Fruit fly (Drosophila melanogaster) whole organism, embryonic: Measurements from ENCODE around the gene msn.

Source experiments
- Awh ChIP-seq: fragments of 200-800 bp; sonication (Bioruptor generic); IDR thresholded peaks from 2 replicates; pipeline ENCODE4, ENCODE4 v1.3.6; 2022; ENCODE audit warnings: missing biosample characterization, missing genetic modification characterization
- CG10274 ChIP-seq: fragments of 200-800 bp; sonication (Bioruptor generic); optimal IDR thresholded peaks from 3 replicates; lab custom pipeline; 2017; ENCODE audit warnings: missing biosample characterization, mild to moderate bottlenecking, missing genetic modification characterization
- CG10321 ChIP-seq: fragments of 200-800 bp; sonication (Bioruptor generic); IDR thresholded peaks from 2 replicates; pipeline ENCODE4 v1.3.6; 2022; ENCODE audit warnings: missing biosample characterization, missing genetic modification characterization
- CG10959 ChIP-seq: fragments of 200-800 bp; sonication (Bioruptor generic); IDR thresholded peaks from 2 replicates; pipeline ENCODE4 v1.3.6; 2022; ENCODE audit warnings: missing biosample characterization, missing genetic modification characterization
- CG11504 ChIP-seq: fragments of 200-800 bp; sonication (Bioruptor generic); optimal IDR thresholded peaks from 3 replicates; lab custom pipeline; 2019; ENCODE audit warnings: missing biosample characterization, mild to moderate bottlenecking, missing genetic modification characterization, moderate library complexity
- CG12219 ChIP-seq: fragments of 200-800 bp; sonication (Bioruptor generic); optimal IDR thresholded peaks from 3 replicates; lab custom pipeline; 2018; ENCODE audit warnings: missing biosample characterization, mild to moderate bottlenecking, missing genetic modification characterization
- CG15011 ChIP-seq: fragments of 200-800 bp; sonication (Bioruptor generic); optimal IDR thresholded peaks from 3 replicates; lab custom pipeline; 2018; ENCODE audit warnings: missing biosample characterization, mild to moderate bottlenecking, missing genetic modification characterization
- CG2120 ChIP-seq: fragments of 200-800 bp; sonication (Bioruptor generic); optimal IDR thresholded peaks from 3 replicates; lab custom pipeline; 2016; ENCODE audit warnings: missing biosample characterization, missing genetic modification characterization
- CG32532 ChIP-seq: fragments of 200-800 bp; sonication (Bioruptor generic); IDR thresholded peaks from 2 replicates; pipeline ENCODE4 v1.3.6; 2022; ENCODE audit warnings: missing biosample characterization, missing genetic modification characterization
- CG3847 ChIP-seq: fragments of 200-800 bp; sonication (Bioruptor generic); IDR thresholded peaks from 2 replicates; pipeline ENCODE4 v1.3.6; 2022; ENCODE audit warnings: missing biosample characterization, missing genetic modification characterization
- CG4404 ChIP-seq: fragments of 200-800 bp; sonication (Bioruptor generic); IDR thresholded peaks from 2 replicates; pipeline ENCODE4 v1.3.6; 2022; ENCODE audit warnings: missing biosample characterization, missing genetic modification characterization
- CG7357 ChIP-seq: fragments of 200-800 bp; sonication (Bioruptor generic); IDR thresholded peaks from 3 replicates; pipeline ENCODE4 v1.3.6; 2022; ENCODE audit warnings: missing biosample characterization, missing genetic modification characterization
- CG8359 ChIP-seq: fragments of 200-800 bp; sonication (Bioruptor generic); optimal IDR thresholded peaks from 2 replicates; lab custom pipeline; 2017; ENCODE audit warnings: missing biosample characterization, mild to moderate bottlenecking, missing genetic modification characterization, borderline replicate concordance
- CG8924 ChIP-seq: fragments of 200-800 bp; optimal IDR thresholded peaks from 3 replicates; lab custom pipeline; 2019; ENCODE audit warnings: missing biosample characterization, mild to moderate bottlenecking, missing genetic modification characterization, moderate library complexity
- CG9797 ChIP-seq: fragments of 200-800 bp; sonication (Bioruptor generic); optimal IDR thresholded peaks from 3 replicates; lab custom pipeline; 2018; ENCODE audit warnings: missing biosample characterization, mild to moderate bottlenecking, missing genetic modification characterization
- Dad ChIP-seq: fragments of 200-800 bp; sonication (Bioruptor generic); optimal IDR thresholded peaks from 3 replicates; lab custom pipeline; 2016; ENCODE audit warnings: missing biosample characterization, missing genetic modification characterization
- HmgZ ChIP-seq: fragments of 200-800 bp; sonication (Bioruptor generic); optimal IDR thresholded peaks from 2 replicates; lab custom pipeline; 2018; ENCODE audit warnings: missing biosample characterization, mild to moderate bottlenecking, missing genetic modification characterization
- Hmx ChIP-seq: fragments of 200-800 bp; sonication (Bioruptor generic); optimal IDR thresholded peaks from 2 replicates; lab custom pipeline; 2016; ENCODE audit warnings: missing biosample characterization, missing genetic modification characterization
- Hsf ChIP-seq: fragments of 200-800 bp; sonication (Bioruptor generic); optimal IDR thresholded peaks from 3 replicates; lab custom pipeline; 2016; ENCODE audit warnings: missing biosample characterization, missing genetic modification characterization
- Nf-YB ChIP-seq: fragments of 200-800 bp; sonication (Bioruptor generic); optimal IDR thresholded peaks from 3 replicates; lab custom pipeline; 2019; ENCODE audit warnings: missing biosample characterization, mild to moderate bottlenecking, missing genetic modification characterization, moderate library complexity
- Sox100B ChIP-seq: fragments of 200-800 bp; sonication (Bioruptor generic); optimal IDR thresholded peaks from 3 replicates; lab custom pipeline; 2018; ENCODE audit warnings: missing biosample characterization, mild to moderate bottlenecking, missing genetic modification characterization
- Sry-β ChIP-seq: fragments of 200-800 bp; sonication (Bioruptor generic); optimal IDR thresholded peaks from 2 replicates; lab custom pipeline; 2018; ENCODE audit warnings: missing biosample characterization, mild to moderate bottlenecking, missing genetic modification characterization, moderate library complexity
- Taf1 ChIP-seq: fragments of 200-800 bp; sonication (Bioruptor generic); IDR thresholded peaks from 2 replicates; pipeline ENCODE4 v1.3.6; 2022; ENCODE audit warnings: missing biosample characterization, missing genetic modification characterization
- bbx ChIP-seq: fragments of 200-800 bp; sonication (Bioruptor generic); IDR thresholded peaks from 2 replicates; pipeline ENCODE4 v1.3.6; 2022; ENCODE audit warnings: missing biosample characterization, missing genetic modification characterization; ENCODE audit not compliant: partially characterized antibody
- bcd ChIP-seq: fragments of 200-800 bp; sonication (Bioruptor generic); optimal IDR thresholded peaks from 2 replicates; lab custom pipeline; 2017; ENCODE audit warnings: missing biosample characterization, mild to moderate bottlenecking, missing genetic modification characterization
- cas ChIP-seq: fragments of 200-800 bp; sonication (Bioruptor generic); IDR thresholded peaks from 2 replicates; pipeline ENCODE4 v1.3.6; 2022; ENCODE audit warnings: missing biosample characterization, missing genetic modification characterization
- corto ChIP-seq: fragments of 200-800 bp; sonication (Bioruptor generic); optimal IDR thresholded peaks from 2 replicates; lab custom pipeline; 2016; ENCODE audit warnings: missing biosample characterization, mild to moderate bottlenecking, missing genetic modification characterization, moderate library complexity
- dmrt99B ChIP-seq: fragments of 200-800 bp; sonication (Bioruptor generic); optimal IDR thresholded peaks from 2 replicates; lab custom pipeline; 2018; ENCODE audit warnings: missing biosample characterization, mild to moderate bottlenecking, missing genetic modification characterization, moderate library complexity
- ewg ChIP-seq: fragments of 200-800 bp; sonication (Bioruptor generic); optimal IDR thresholded peaks from 3 replicates; lab custom pipeline; 2017; ENCODE audit warnings: mild to moderate bottlenecking, missing biosample characterization, missing genetic modification reagents, missing genetic modification characterization
- h ChIP-seq: fragments of >200 bp; optimal IDR thresholded peaks from 2 replicates; lab custom pipeline; 2017
- hb ChIP-seq: fragments of 200-800 bp; sonication (Bioruptor generic); IDR thresholded peaks from 3 replicates; pipeline ENCODE4 v1.3.6; 2022; ENCODE audit warnings: missing biosample characterization, missing genetic modification characterization; ENCODE audit not compliant: partially characterized antibody
- ken ChIP-seq: fragments of 200-800 bp; sonication (Bioruptor generic); IDR thresholded peaks from 3 replicates; pipeline ENCODE4 v1.3.6; 2022; ENCODE audit warnings: missing biosample characterization, missing genetic modification characterization
- lov ChIP-seq, 2 experiments: fragments of 200-800 bp in 1 of 2; fragments of >200 bp in 1 of 2; sonication (Bioruptor generic) in 1 of 2; IDR thresholded peaks in 1 of 2; optimal IDR thresholded peaks in 1 of 2; 2 replicates in 1 of 2; 3 replicates in 1 of 2; pipeline versions ENCODE4 v1.3.6 to Lab custom; 2017 to 2022; ENCODE audit warnings: missing biosample characterization in 1 of 2, missing genetic modification characterization in 1 of 2
- mld ChIP-seq: fragments of 200-800 bp; sonication (Bioruptor generic); IDR thresholded peaks from 3 replicates; pipeline ENCODE4 v1.3.6; 2022; ENCODE audit warnings: missing biosample characterization, missing genetic modification characterization; ENCODE audit not compliant: partially characterized antibody
- nerfin-2 ChIP-seq: fragments of 200-800 bp; sonication (Bioruptor generic); IDR thresholded peaks from 2 replicates; pipeline ENCODE4 v1.3.6; 2022; ENCODE audit warnings: missing biosample characterization, missing genetic modification characterization; ENCODE audit not compliant: partially characterized antibody
- org-1 ChIP-seq: fragments of 200-800 bp; sonication (Bioruptor generic); optimal IDR thresholded peaks from 2 replicates; lab custom pipeline; 2017; ENCODE audit warnings: missing biosample characterization, missing genetic modification characterization
- peb ChIP-seq: fragments of 200-800 bp; sonication (Bioruptor generic); IDR thresholded peaks from 2 replicates; pipeline ENCODE4 v1.3.6; 2022; ENCODE audit warnings: missing biosample characterization, missing genetic modification characterization
- pfk ChIP-seq: fragments of 200-800 bp; sonication (Bioruptor generic); optimal IDR thresholded peaks from 2 replicates; lab custom pipeline; 2018; ENCODE audit warnings: missing biosample characterization, mild to moderate bottlenecking, missing genetic modification characterization, moderate library complexity
- pnt ChIP-seq: fragments of 200-800 bp; sonication (Bioruptor generic); optimal IDR thresholded peaks from 3 replicates; lab custom pipeline; 2016; ENCODE audit warnings: missing biosample characterization, missing genetic modification characterization
- ro ChIP-seq: fragments of 200-800 bp; sonication (Bioruptor generic); IDR thresholded peaks from 2 replicates; pipeline ENCODE4 v1.3.6; 2022; ENCODE audit warnings: missing biosample characterization, missing genetic modification characterization
- salm ChIP-seq: fragments of 200-800 bp; sonication (Bioruptor generic); optimal IDR thresholded peaks from 2 replicates; lab custom pipeline; 2018; ENCODE audit warnings: missing biosample characterization, mild to moderate bottlenecking, missing genetic modification characterization
- stc ChIP-seq: fragments of 200-800 bp; sonication (Bioruptor generic); IDR thresholded peaks from 2 replicates; pipeline ENCODE4 v1.3.6; 2022; ENCODE audit warnings: missing biosample characterization, missing genetic modification characterization
- tin ChIP-seq: fragments of 200-800 bp; sonication (Bioruptor generic); optimal IDR thresholded peaks from 3 replicates; lab custom pipeline; 2016; ENCODE audit warnings: missing biosample characterization, missing genetic modification characterization
- tna ChIP-seq: fragments of 200-800 bp; sonication (Bioruptor generic); IDR thresholded peaks from 2 replicates; pipeline ENCODE4 v1.3.6; 2022; ENCODE audit warnings: missing biosample characterization, missing genetic modification characterization; ENCODE audit not compliant: partially characterized antibody
- unpg ChIP-seq: fragments of 200-800 bp; sonication (Bioruptor generic); optimal IDR thresholded peaks from 3 replicates; lab custom pipeline; 2018; ENCODE audit warnings: missing biosample characterization, mild to moderate bottlenecking, missing genetic modification characterization, moderate library complexity
- vvl ChIP-seq: fragments of 200-800 bp; sonication (Bioruptor generic); IDR thresholded peaks from 2 replicates; pipeline ENCODE4 v1.3.6; 2022; ENCODE audit warnings: missing biosample characterization, missing genetic modification characterization
- wdn ChIP-seq: fragments of 200-800 bp; sonication (Bioruptor generic); IDR thresholded peaks from 2 replicates; pipeline ENCODE4 v1.3.6; 2022; ENCODE audit warnings: missing biosample characterization, missing genetic modification characterization
- wek ChIP-seq: fragments of 200-800 bp; sonication (Bioruptor generic); optimal IDR thresholded peaks from 3 replicates; lab custom pipeline; 2018; ENCODE audit warnings: missing biosample characterization, mild to moderate bottlenecking, missing genetic modification characterization, moderate library complexity

The msn gene

dm6 chr3L:2584119-2584805 lies 2.1 kb downstream of the msn start (continued):
- TF ChIP-seq stc, result peak; percentile 67
- TF ChIP-seq mld, result no peak
- 0 out of 2 replicates have a peak, but pooled peaks have one; percentile 22 for TF ChIP-seq wdn (GFP tag; lab: Robert Waterston, UW)
- 0 out of 2 replicates have a peak, but pooled peaks have one; percentile 44 for TF ChIP-seq Awh (GFP tag; lab: Robert Waterston, UW)
- peak; percentile 85 for TF ChIP-seq org-1 (GFP tag; lab: Kevin White, UChicago)
- TF ChIP-seq peb (GFP tag; lab: Robert Waterston, UW), result no peak
- peak; percentile 92 for TF ChIP-seq Sox100B (GFP tag; lab: Kevin White, UChicago)
- peak; percentile 67; the same call in 1 of the 2 replicates for TF ChIP-seq CG32532 (GFP tag; lab: Robert Waterston, UW)
- TF ChIP-seq CG2120 (GFP tag; lab: Kevin White, UChicago), result peak; percentile 87
- no peak for TF ChIP-seq pfk (GFP tag; lab: Kevin White, UChicago)
- no peak for TF ChIP-seq hb
- TF ChIP-seq CG10959 (GFP tag; lab: Robert Waterston, UW), result no peak
- no peak for TF ChIP-seq h (lab: Kevin White, UChicago)
- peak; percentile 36; the same call in 1 of the 2 replicates for TF ChIP-seq bbx (GFP tag; lab: Robert Waterston, UW)
- 0 out of 2 replicates have a peak, but pooled peaks have one; percentile 30 for TF ChIP-seq ro
- peak; percentile 73 for TF ChIP-seq Hsf (GFP tag; lab: Kevin White, UChicago)
- peak; percentile 86 for TF ChIP-seq CG15011
- peak; percentile 90 for TF ChIP-seq CG8924 (tag; lab: Kevin White, UChicago)
- TF ChIP-seq unpg (GFP tag; lab: Kevin White, UChicago), result peak; percentile 76
- peak; percentile 40; the same call in 1 of the 2 replicates for TF ChIP-seq vvl
- TF ChIP-seq ewg (GFP tag; lab: Kevin White, UChicago), result peak; percentile 55
- no peak for TF ChIP-seq lov (optimal IDR thresholded peaks at IDR 0.05; lab: Kevin White, UChicago)
- TF ChIP-seq lov (GFP tag; IDR thresholded peaks at IDR 0.05; lab: Robert Waterston, UW), result peak; percentile 65; the same call in 1 of the 3 replicates
- peak; percentile 82 for TF ChIP-seq CG12219
- TF ChIP-seq bcd, result peak; percentile 84
- TF ChIP-seq CG4404 (GFP tag; lab: Robert Waterston, UW), result peak; percentile 35
- peak; percentile 92 for TF ChIP-seq dmrt99B
- no peak for TF ChIP-seq nerfin-2
- no peak for TF ChIP-seq corto (GFP tag; lab: Kevin White, UChicago)
- peak; percentile 62; the same call in 2 of the 3 replicates for TF ChIP-seq CG7357 (GFP tag; lab: Robert Waterston, UW)
- TF ChIP-seq Nf-YB (GFP tag; lab: Kevin White, UChicago), result peak; percentile 69
- no peak for TF ChIP-seq Taf1 (GFP tag; lab: Robert Waterston, UW)
- peak; percentile 78 for TF ChIP-seq CG8359 (GFP tag; lab: Kevin White, UChicago)
- TF ChIP-seq CG10274 (GFP tag; lab: Kevin White, UChicago), result peak; percentile 61
- TF ChIP-seq ken, result 0 out of 3 replicates have a peak, but pooled peaks have one; percentile 3
- TF ChIP-seq pnt (GFP tag; lab: Kevin White, UChicago), result peak; percentile 57
- peak; percentile 59 for TF ChIP-seq Dad (GFP tag; lab: Kevin White, UChicago)
- TF ChIP-seq wek (GFP tag; lab: Kevin White, UChicago), result peak; percentile 40
- no peak for TF ChIP-seq tna (GFP tag; lab: Robert Waterston, UW)
- TF ChIP-seq salm, result peak; percentile 68
- TF ChIP-seq HmgZ (tag; lab: Kevin White, UChicago), result peak; percentile 49
- no peak for TF ChIP-seq Hmx (GFP tag; lab: Kevin White, UChicago)
- TF ChIP-seq Sry-β (GFP tag; lab: Kevin White, UChicago), result peak; percentile 35
- no peak for TF ChIP-seq CG10321 (GFP tag; lab: Robert Waterston, UW)
- TF ChIP-seq cas (GFP tag; lab: Robert Waterston, UW), result no peak
- peak; percentile 70 for TF ChIP-seq tin
- TF ChIP-seq CG11504, result peak; percentile 90
- peak; percentile 14 for TF ChIP-seq CG9797 (GFP tag; lab: Kevin White, UChicago)
- peak; percentile 66 for TF ChIP-seq CG3847
